Worm (Caenorhabditis elegans) whole organism, L1 larva: ENCODE results near the gene sdpn-1.

Source experiments
- aha-1 ChIP-seq: fragments of 150-350 bp; optimal IDR thresholded peaks from 2 replicates; lab custom pipeline; 2014; ENCODE audit warnings: missing biosample characterization, missing genetic modification characterization
- ama-1 ChIP-seq: fragments of 150-350 bp; optimal IDR thresholded peaks from 2 replicates; lab custom pipeline; 2014
- blmp-1 ChIP-seq: fragments of 150-350 bp; optimal IDR thresholded peaks from 2 replicates; lab custom pipeline; 2014; ENCODE audit warnings: missing biosample characterization, missing genetic modification characterization
- ceh-63 ChIP-seq: fragments of 200-800 bp; sonication (Bioruptor generic); optimal IDR thresholded peaks from 2 replicates; lab custom pipeline; 2018; ENCODE audit warnings: mild to moderate bottlenecking, missing genetic modification characterization, missing compliant biosample characterization
- ceh-82 ChIP-seq, 3 experiments: fragments of 150-350 bp in 1 of 3; sonication (generic microtip) in 2 of 3; optimal IDR thresholded peaks; 2 replicates each; lab custom pipeline; 2014 to 2017; ENCODE audit warnings: missing biosample characterization in 3 of 3, missing genetic modification characterization in 3 of 3
- ceh-88 ChIP-seq: fragments of 200-800 bp; sonication (Bioruptor generic); IDR thresholded peaks from 2 replicates; pipeline ENCODE4 v1.3.6; 2022; ENCODE audit warnings: missing genetic modification characterization, missing compliant biosample characterization
- ceh-90 ChIP-seq: sonication (generic microtip); optimal IDR thresholded peaks from 2 replicates; lab custom pipeline; 2016; ENCODE audit warnings: missing genetic modification characterization, missing compliant biosample characterization
- ces-1 ChIP-seq: fragments of 150-350 bp; optimal IDR thresholded peaks from 2 replicates; lab custom pipeline; 2014; ENCODE audit warnings: missing biosample characterization, missing genetic modification reagents, missing genetic modification characterization
- dpl-1 ChIP-seq, 3 experiments: fragments of 150-350 bp in 2 of 3; sonication (generic microtip) in 1 of 3; optimal IDR thresholded peaks; 2 replicates each; lab custom pipeline; 2014 to 2017; ENCODE audit warnings: missing biosample characterization in 3 of 3, missing genetic modification characterization in 3 of 3, missing genetic modification reagents in 3 of 3
- dsc-1 ChIP-seq: sonication (generic microtip); optimal IDR thresholded peaks from 2 replicates; lab custom pipeline; 2016; ENCODE audit warnings: mild to moderate bottlenecking, missing genetic modification characterization, missing compliant biosample characterization
- efl-3 ChIP-seq: fragments of 200-800 bp; sonication (Bioruptor generic); optimal IDR thresholded peaks from 2 replicates; lab custom pipeline; 2018; ENCODE audit warnings: mild to moderate bottlenecking, missing genetic modification characterization, missing compliant biosample characterization
- egl-27 ChIP-seq, 2 experiments: fragments of 150-350 bp in 1 of 2; sonication (generic microtip); optimal IDR thresholded peaks; 3 replicates each; lab custom pipeline; 2017 to 2018; ENCODE audit warnings: missing biosample characterization in 2 of 2, missing genetic modification characterization in 2 of 2, missing genetic modification reagents in 2 of 2
- elt-3 ChIP-seq, 6 experiments: fragments of 150-350 bp in 1 of 6; sonication (generic microtip); optimal IDR thresholded peaks; 2 replicates each; lab custom pipeline; 2017 to 2018; ENCODE audit warnings: missing biosample characterization in 6 of 6, missing genetic modification characterization in 6 of 6, inconsistent platforms in 1 of 6
- ets-5 ChIP-seq: fragments of 200-800 bp; sonication (Bioruptor generic); IDR thresholded peaks from 2 replicates; pipeline ENCODE4 v1.3.6; 2022; ENCODE audit warnings: missing genetic modification characterization, missing compliant biosample characterization
- fkh-10 ChIP-seq: sonication (generic microtip); optimal IDR thresholded peaks from 2 replicates; lab custom pipeline; 2017; ENCODE audit warnings: missing biosample characterization, missing genetic modification reagents, missing genetic modification characterization
- fkh-4 ChIP-seq: sonication (generic microtip); optimal IDR thresholded peaks from 2 replicates; lab custom pipeline; 2016; ENCODE audit warnings: missing compliant biosample characterization, missing genetic modification characterization, borderline replicate concordance
- fkh-8 ChIP-seq: sonication (generic microtip); optimal IDR thresholded peaks from 2 replicates; lab custom pipeline; 2016; ENCODE audit warnings: mild to moderate bottlenecking, missing genetic modification characterization, missing compliant biosample characterization
- fos-1 ChIP-seq: fragments of 150-350 bp; optimal IDR thresholded peaks from 2 replicates; lab custom pipeline; 2014; ENCODE audit warnings: missing biosample characterization, missing genetic modification characterization
- grh-1 ChIP-seq: fragments of 200-800 bp; sonication (Bioruptor generic); IDR thresholded peaks from 2 replicates; pipeline ENCODE4 v1.3.6; 2022; ENCODE audit warnings: missing genetic modification reagents, missing genetic modification characterization, missing compliant biosample characterization
- hlh-4 ChIP-seq: sonication (generic microtip); optimal IDR thresholded peaks from 2 replicates; lab custom pipeline; 2016; ENCODE audit warnings: mild to moderate bottlenecking, missing genetic modification characterization, missing compliant biosample characterization
- hpl-2 ChIP-seq: fragments of 150-350 bp; optimal IDR thresholded peaks from 2 replicates; lab custom pipeline; 2014; ENCODE audit warnings: missing biosample characterization, missing genetic modification reagents, missing genetic modification characterization
- irx-1 ChIP-seq: sonication (generic microtip); optimal IDR thresholded peaks from 2 replicates; lab custom pipeline; 2016; ENCODE audit warnings: missing genetic modification characterization, missing compliant biosample characterization
- jun-1 ChIP-seq: fragments of 150-350 bp; optimal IDR thresholded peaks from 2 replicates; lab custom pipeline; 2014; ENCODE audit warnings: missing biosample characterization, missing genetic modification reagents, missing genetic modification characterization
- lin-13 ChIP-seq: fragments of 150-350 bp; optimal IDR thresholded peaks from 2 replicates; lab custom pipeline; 2014; ENCODE audit warnings: missing biosample characterization, missing genetic modification reagents, missing genetic modification characterization
- lin-35 ChIP-seq, 2 experiments: fragments of 150-350 bp; optimal IDR thresholded peaks; 2 replicates each; lab custom pipeline; 2014; ENCODE audit warnings: missing biosample characterization in 2 of 2, missing genetic modification characterization in 2 of 2, missing genetic modification reagents in 2 of 2
- lir-3 ChIP-seq: sonication (generic microtip); optimal IDR thresholded peaks from 2 replicates; lab custom pipeline; 2016; ENCODE audit warnings: mild to moderate bottlenecking, missing genetic modification characterization, moderate library complexity, missing compliant biosample characterization; ENCODE audit not compliant: poor library complexity
- lsy-2 ChIP-seq, 2 experiments: fragments of 150-350 bp; optimal IDR thresholded peaks; 2 replicates each; lab custom pipeline; 2014; ENCODE audit warnings: missing biosample characterization in 2 of 2, missing genetic modification characterization in 2 of 2
- mab-9 ChIP-seq: fragments of 200-800 bp; sonication (Bioruptor generic); IDR thresholded peaks from 2 replicates; pipeline ENCODE4 v1.3.6; 2022; ENCODE audit warnings: missing genetic modification reagents, missing genetic modification characterization, missing compliant biosample characterization
- mdl-1 ChIP-seq, 2 experiments: fragments of 150-350 bp; optimal IDR thresholded peaks; 2 replicates each; lab custom pipeline; 2014 to 2017; ENCODE audit warnings: missing biosample characterization in 2 of 2, missing genetic modification characterization in 2 of 2, inconsistent platforms in 1 of 2
- mef-2 ChIP-seq: fragments of 150-350 bp; optimal IDR thresholded peaks from 2 replicates; lab custom pipeline; 2014; ENCODE audit warnings: missing biosample characterization, missing genetic modification characterization
- mep-1 ChIP-seq: fragments of 150-350 bp; optimal IDR thresholded peaks from 2 replicates; lab custom pipeline; 2014; ENCODE audit warnings: missing biosample characterization, missing genetic modification characterization
- nhr-11 ChIP-seq: fragments of 150-350 bp; optimal IDR thresholded peaks from 2 replicates; lab custom pipeline; 2014; ENCODE audit warnings: missing biosample characterization, missing genetic modification characterization
- nhr-12 ChIP-seq: sonication (generic microtip); optimal IDR thresholded peaks from 2 replicates; lab custom pipeline; 2017; ENCODE audit warnings: missing biosample characterization, missing genetic modification characterization
- nhr-19 ChIP-seq: fragments of 200-800 bp; sonication (Bioruptor generic); conservative IDR thresholded peaks from 2 replicates; pipeline ENCODE4 v1.3.6; 2022; ENCODE audit warnings: missing genetic modification characterization, missing compliant biosample characterization
- nhr-20 ChIP-seq: sonication (generic microtip); optimal IDR thresholded peaks from 2 replicates; lab custom pipeline; 2016; ENCODE audit warnings: mild to moderate bottlenecking, missing genetic modification characterization, missing compliant biosample characterization
- nhr-71 ChIP-seq: sonication (generic microtip); optimal IDR thresholded peaks from 2 replicates; lab custom pipeline; 2016; ENCODE audit warnings: mild to moderate bottlenecking, missing genetic modification characterization, moderate library complexity, missing compliant biosample characterization
- nhr-77 ChIP-seq: fragments of 150-350 bp; optimal IDR thresholded peaks from 2 replicates; lab custom pipeline; 2014; ENCODE audit warnings: missing biosample characterization, missing genetic modification characterization
- nhr-90 ChIP-seq: sonication (generic microtip); optimal IDR thresholded peaks from 2 replicates; lab custom pipeline; 2016; ENCODE audit warnings: mild to moderate bottlenecking, missing genetic modification characterization, missing compliant biosample characterization; ENCODE audit not compliant: poor library complexity
- pax-3 ChIP-seq: fragments of 200-800 bp; sonication (Bioruptor generic); optimal IDR thresholded peaks from 2 replicates; lab custom pipeline; 2018; ENCODE audit warnings: mild to moderate bottlenecking, missing genetic modification characterization, moderate library complexity, missing compliant biosample characterization
- rnt-1 ChIP-seq: sonication (generic microtip); optimal IDR thresholded peaks from 2 replicates; lab custom pipeline; 2016; ENCODE audit warnings: mild to moderate bottlenecking, missing genetic modification characterization, moderate library complexity, missing compliant biosample characterization
- snu-23 ChIP-seq: sonication (generic microtip); optimal IDR thresholded peaks from 2 replicates; lab custom pipeline; 2016; ENCODE audit warnings: missing genetic modification characterization, missing compliant biosample characterization
- sptf-1 ChIP-seq: fragments of 150-350 bp; optimal IDR thresholded peaks from 2 replicates; lab custom pipeline; 2014; ENCODE audit warnings: missing biosample characterization, missing genetic modification characterization
- sup-37 ChIP-seq: fragments of 200-800 bp; sonication (Bioruptor generic); optimal IDR thresholded peaks from 2 replicates; lab custom pipeline; 2018; ENCODE audit warnings: mild to moderate bottlenecking, missing genetic modification characterization, missing compliant biosample characterization
- swsn-7 ChIP-seq: sonication (generic microtip); optimal IDR thresholded peaks from 2 replicates; lab custom pipeline; 2016; ENCODE audit warnings: missing genetic modification characterization, missing compliant biosample characterization
- tlp-1 ChIP-seq: fragments of 150-350 bp; optimal IDR thresholded peaks from 2 replicates; lab custom pipeline; 2014; ENCODE audit warnings: missing biosample characterization, missing genetic modification characterization
- unc-130 ChIP-seq: fragments of 150-350 bp; optimal IDR thresholded peaks from 2 replicates; lab custom pipeline; 2017; ENCODE audit warnings: missing biosample characterization, missing genetic modification characterization, inconsistent platforms
- unc-62 ChIP-seq: fragments of 150-350 bp; optimal IDR thresholded peaks from 2 replicates; lab custom pipeline; 2014; ENCODE audit warnings: missing biosample characterization, missing genetic modification reagents, missing genetic modification characterization
- unc-86 ChIP-seq: sonication (generic microtip); optimal IDR thresholded peaks from 2 replicates; lab custom pipeline; 2016; ENCODE audit warnings: missing genetic modification characterization, missing compliant biosample characterization
- unc-98 ChIP-seq: fragments of 200-800 bp; sonication (Bioruptor generic); IDR thresholded peaks from 2 replicates; pipeline ENCODE4 v1.3.6; 2022; ENCODE audit warnings: missing genetic modification characterization, missing compliant biosample characterization
- xbp-1 ChIP-seq: sonication (generic microtip); optimal IDR thresholded peaks from 2 replicates; lab custom pipeline; 2016; ENCODE audit warnings: missing genetic modification characterization, missing compliant biosample characterization
- zip-4 ChIP-seq: fragments of 200-800 bp; sonication (Bioruptor generic); optimal IDR thresholded peaks from 2 replicates; lab custom pipeline; 2018; ENCODE audit warnings: mild to moderate bottlenecking, missing genetic modification characterization, moderate library complexity, missing compliant biosample characterization

Gene sdpn-1

ce11 chrX:7964022-7964421 lies 34.0 kb downstream of the sdpn-1 start:
- TF ChIP-seq blmp-1 (tag; lab: Kevin White, UChicago) = no peak
- no peak for TF ChIP-seq ceh-90 (tag; lab: Kevin White, UChicago)
- TF ChIP-seq mep-1 (tag; lab: Kevin White, UChicago) = no peak
- no peak for TF ChIP-seq lir-3 (tag; lab: Kevin White, UChicago)
- TF ChIP-seq unc-130 (tag; lab: Kevin White, UChicago) = no peak
- no peak for TF ChIP-seq tlp-1 (tag; lab: Kevin White, UChicago)
- no peak for TF ChIP-seq rnt-1 (tag; lab: Kevin White, UChicago)
- no peak for TF ChIP-seq nhr-11 (tag; lab: Kevin White, UChicago)
- TF ChIP-seq unc-62 = no peak
- TF ChIP-seq nhr-71 (tag; lab: Kevin White, UChicago) = no peak
- no peak for TF ChIP-seq dsc-1 (tag; lab: Kevin White, UChicago)
- TF ChIP-seq ama-1 (lab: Kevin White, UChicago) = no peak

ce11 chrX:7962056-7962485 lies 36.0 kb downstream of the sdpn-1 start:
- TF ChIP-seq fkh-4 = no peak
- peak; percentile 67 for TF ChIP-seq nhr-71 (tag; lab: Kevin White, UChicago)
- TF ChIP-seq lsy-2 (tag; optimal IDR thresholded peaks at IDR 0.05; lab: Kevin White, UChicago) = peak; percentile 11 to 68
- TF ChIP-seq sup-37 (GFP tag; lab: Kevin White, UChicago) = no peak
- no peak for TF ChIP-seq mab-9 (GFP tag; lab: Robert Waterston, UW)
- no peak for TF ChIP-seq sptf-1 (tag; lab: Kevin White, UChicago)
- 0 out of 2 replicates have a peak, but pooled peaks have one; percentile 21 for TF ChIP-seq grh-1 (GFP tag; lab: Robert Waterston, UW)
- TF ChIP-seq mef-2 (tag; lab: Kevin White, UChicago) = no peak
- TF ChIP-seq efl-3 = no peak
- no peak for TF ChIP-seq fkh-8
- peak in 1 of 3 experiments; percentile 45 for TF ChIP-seq ceh-82 (tag; optimal IDR thresholded peaks at IDR 0.05; lab: Kevin White, UChicago)
- peak in 1 of 3 experiments; percentile 8 for TF ChIP-seq dpl-1 (GFP tag; optimal IDR thresholded peaks at IDR 0.05; lab: Kevin White, UChicago)
- no peak for TF ChIP-seq egl-27 (tag; optimal IDR thresholded peaks at IDR 0.05; lab: Kevin White, UChicago)
- TF ChIP-seq irx-1 (tag; lab: Kevin White, UChicago) = no peak
- TF ChIP-seq lin-13 (GFP tag; lab: Kevin White, UChicago) = no peak
- TF ChIP-seq fkh-10 (GFP tag; lab: Kevin White, UChicago) = no peak
- TF ChIP-seq nhr-90 = peak; percentile 49
- no peak for TF ChIP-seq unc-98 (GFP tag; lab: Robert Waterston, UW)
- peak; percentile 19 for TF ChIP-seq jun-1 (tag; lab: Kevin White, UChicago)
- peak; percentile 72 for TF ChIP-seq snu-23 (GFP tag; lab: Kevin White, UChicago)
- no peak for TF ChIP-seq unc-62
- peak in 1 of 2 experiments; percentile 38 for TF ChIP-seq mdl-1 (tag; optimal IDR thresholded peaks at IDR 0.05; lab: Kevin White, UChicago)
- TF ChIP-seq ces-1 (GFP tag; lab: Kevin White, UChicago) = no peak
- no peak for TF ChIP-seq hpl-2 (GFP tag; lab: Kevin White, UChicago)
- no peak for TF ChIP-seq ceh-63 (GFP tag; lab: Kevin White, UChicago)
- TF ChIP-seq ceh-88 (GFP tag; lab: Robert Waterston, UW) = no peak
- TF ChIP-seq ets-5 (GFP tag; lab: Robert Waterston, UW) = no peak
- TF ChIP-seq unc-86 (tag; lab: Kevin White, UChicago) = no peak
- TF ChIP-seq zip-4 (GFP tag; lab: Kevin White, UChicago) = no peak
- peak; percentile 17 for TF ChIP-seq swsn-7 (tag; lab: Kevin White, UChicago)
- no peak for TF ChIP-seq ama-1 (lab: Kevin White, UChicago)
- TF ChIP-seq hlh-4 (tag; lab: Kevin White, UChicago) = no peak
- TF ChIP-seq fos-1 (tag; lab: Kevin White, UChicago) = peak; percentile 10
- TF ChIP-seq nhr-19 = peak; percentile 24; the same call in 1 of the 2 replicates
- peak; percentile 37 for TF ChIP-seq xbp-1
- peak in 3 of 6 experiments; percentile 28 to 60 (median 59) for TF ChIP-seq elt-3 (tag; optimal IDR thresholded peaks at IDR 0.05; lab: Kevin White, UChicago)
- TF ChIP-seq nhr-12 (tag; lab: Kevin White, UChicago) = no peak
- peak; percentile 45 to 73 for TF ChIP-seq lin-35 (GFP tag; optimal IDR thresholded peaks at IDR 0.05; lab: Kevin White, UChicago)
- TF ChIP-seq nhr-20 (tag; lab: Kevin White, UChicago) = peak; percentile 73
- no peak for TF ChIP-seq aha-1
- TF ChIP-seq nhr-77 (tag; lab: Kevin White, UChicago) = peak; percentile 40
- TF ChIP-seq pax-3 (tag; lab: Kevin White, UChicago) = no peak
